Worm (Caenorhabditis elegans): Measurements from ENCODE around the gene wrt-1.

DNA sequence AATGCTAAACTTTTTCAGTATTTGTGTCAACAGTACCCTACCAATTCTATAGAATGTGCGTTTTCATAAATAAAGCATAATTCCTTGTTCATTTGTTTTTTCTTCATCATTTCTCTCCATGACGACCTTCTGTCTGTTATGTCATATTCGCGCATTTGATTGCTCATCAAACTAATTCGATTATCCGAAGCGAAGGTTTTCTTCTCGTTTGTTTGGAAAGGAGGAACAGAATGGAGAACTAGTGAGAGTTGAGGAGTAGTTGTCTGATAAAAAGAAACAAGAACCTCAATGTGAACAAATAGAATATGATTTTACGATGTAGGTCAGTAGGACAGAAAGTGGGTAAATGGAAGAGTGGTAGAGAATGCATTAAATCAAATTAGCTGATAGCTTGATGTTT is 31.8 kb downstream of the wrt-1 start:
- TF ChIP-seq W03F9.2 (tag; optimal IDR thresholded peaks at IDR 0.05): no peak
- no peak for TF ChIP-seq him-1 (tag; optimal IDR thresholded peaks at IDR 0.05)
- no peak for TF ChIP-seq dao-5 (tag; optimal IDR thresholded peaks at IDR 0.05)

All from whole organism, L4/young adult.